Worm (Caenorhabditis elegans) whole organism, L4 larva: ENCODE results near the gene sre-9.

Experiments
- ces-1 ChIP-seq: fragments of 150-350 bp; sonication (generic microtip); optimal IDR thresholded peaks from 4 replicates; lab custom pipeline; 2014; ENCODE audit warnings: missing biosample characterization, missing genetic modification reagents, missing genetic modification characterization
- cey-2 ChIP-seq: sonication (generic microtip); optimal IDR thresholded peaks from 3 replicates; lab custom pipeline; 2017; ENCODE audit warnings: missing genetic modification characterization, mild to moderate bottlenecking, missing compliant biosample characterization, antibody characterized with exemption, borderline replicate concordance; ENCODE audit not compliant: insufficient read depth
- dve-1 ChIP-seq: sonication (generic microtip); optimal IDR thresholded peaks from 2 replicates; lab custom pipeline; 2017; ENCODE audit warnings: antibody characterized with exemption, mild to moderate bottlenecking, missing genetic modification characterization, missing compliant biosample characterization; ENCODE audit not compliant: insufficient read depth
- fkh-10 ChIP-seq: fragments of 150-350 bp; optimal IDR thresholded peaks from 2 replicates; lab custom pipeline; 2014; ENCODE audit warnings: missing biosample characterization, missing genetic modification reagents, missing genetic modification characterization
- lin-15B ChIP-seq: fragments of 150-350 bp; sonication (generic microtip); optimal IDR thresholded peaks from 3 replicates; lab custom pipeline; 2014; ENCODE audit warnings: missing biosample characterization, missing genetic modification characterization
- mep-1 ChIP-seq: fragments of 150-350 bp; sonication (generic microtip); optimal IDR thresholded peaks from 3 replicates; lab custom pipeline; 2014; ENCODE audit warnings: missing biosample characterization, missing genetic modification characterization
- nhr-10 ChIP-seq: fragments of 150-350 bp; optimal IDR thresholded peaks from 2 replicates; lab custom pipeline; 2014; ENCODE audit warnings: missing biosample characterization, missing genetic modification characterization
- nhr-237 ChIP-seq: sonication (generic microtip); optimal IDR thresholded peaks from 2 replicates; lab custom pipeline; 2017; ENCODE audit warnings: missing biosample characterization, missing genetic modification characterization
- nhr-76 ChIP-seq: fragments of 150-350 bp; optimal IDR thresholded peaks from 2 replicates; lab custom pipeline; 2014; ENCODE audit warnings: missing biosample characterization, missing genetic modification characterization
- nhr-77 ChIP-seq: fragments of 150-350 bp; optimal IDR thresholded peaks from 2 replicates; lab custom pipeline; 2014; ENCODE audit warnings: missing biosample characterization, missing genetic modification characterization
- pqm-1 ChIP-seq: sonication (generic microtip); optimal IDR thresholded peaks from 2 replicates; lab custom pipeline; 2017; ENCODE audit warnings: missing biosample characterization, missing genetic modification characterization
- set-16 ChIP-seq: fragments of 200-800 bp; sonication (Bioruptor generic); IDR thresholded peaks from 2 replicates; pipeline ENCODE4 v1.3.6; 2022; ENCODE audit warnings: missing genetic modification reagents, missing genetic modification characterization, missing compliant biosample characterization
- skn-1 ChIP-seq: fragments of 150-350 bp; optimal IDR thresholded peaks from 2 replicates; lab custom pipeline; 2014; ENCODE audit warnings: missing biosample characterization, missing genetic modification characterization
- ztf-7 ChIP-seq: fragments of 150-350 bp; optimal IDR thresholded peaks from 2 replicates; lab custom pipeline; 2014; ENCODE audit warnings: missing biosample characterization, missing genetic modification characterization

ce11 chrV:3877242-3877641, 17.5 kb upstream of the sre-9 start:
- no peak for TF ChIP-seq skn-1 (tag; lab: Kevin White, UChicago)
- no peak for TF ChIP-seq nhr-76
- TF ChIP-seq pqm-1 (tag; lab: Kevin White, UChicago): no peak
- no peak for TF ChIP-seq ztf-7 (tag; lab: Kevin White, UChicago)
- no peak for TF ChIP-seq nhr-77 (tag; lab: Kevin White, UChicago)
- no peak for TF ChIP-seq cey-2 (tag; lab: Kevin White, UChicago)
- TF ChIP-seq set-16: no peak
- no peak for TF ChIP-seq mep-1 (tag; lab: Kevin White, UChicago)
- TF ChIP-seq ces-1 (GFP tag; lab: Kevin White, UChicago): no peak
- no peak for TF ChIP-seq dve-1
- no peak for TF ChIP-seq fkh-10
- TF ChIP-seq nhr-237 (tag; lab: Kevin White, UChicago): no peak
- TF ChIP-seq lin-15B: no peak
- no peak for TF ChIP-seq nhr-10
